Worm (Caenorhabditis elegans) whole organism, late embryonic: Measurements from ENCODE around the gene twk-46.
"Not testable (repeated sequence)": the region's sequence is repeated elsewhere in the genome, so short reads cannot be mapped to it uniquely, and the experiment has no call there.

Experiments used
- C08G9.2 ChIP-seq: sonication (generic microtip); optimal IDR thresholded peaks from 2 replicates; lab custom pipeline; 2016; ENCODE audit warnings: mild to moderate bottlenecking, missing genetic modification characterization, moderate library complexity, missing compliant biosample characterization
- F13H6.1 ChIP-seq: sonication (generic microtip); optimal IDR thresholded peaks from 2 replicates; lab custom pipeline; 2016; ENCODE audit warnings: missing genetic modification characterization, missing compliant biosample characterization
- K02D7.2 ChIP-seq: sonication (generic microtip); optimal IDR thresholded peaks from 2 replicates; lab custom pipeline; 2017; ENCODE audit warnings: mild to moderate bottlenecking, missing genetic modification characterization, missing compliant biosample characterization
- T23F11.4 ChIP-seq: fragments of 200-800 bp; sonication (Bioruptor generic); optimal IDR thresholded peaks from 2 replicates; lab custom pipeline; 2018; ENCODE audit warnings: mild to moderate bottlenecking, missing genetic modification characterization, missing compliant biosample characterization
- Y22D7AL.16 ChIP-seq: sonication (generic microtip); optimal IDR thresholded peaks from 2 replicates; lab custom pipeline; 2016; ENCODE audit warnings: missing genetic modification characterization, missing compliant biosample characterization
- ama-1 ChIP-seq: fragments of 150-350 bp; optimal IDR thresholded peaks from 2 replicates; lab custom pipeline; 2014
- ceh-22 ChIP-seq: sonication (generic microtip); optimal IDR thresholded peaks from 2 replicates; lab custom pipeline; 2017; ENCODE audit warnings: missing biosample characterization, missing genetic modification characterization
- ceh-45 ChIP-seq: fragments of 200-800 bp; sonication (Bioruptor generic); IDR thresholded peaks from 2 replicates; pipeline ENCODE4 v1.3.6; 2022; ENCODE audit warnings: missing genetic modification reagents, missing genetic modification characterization, missing compliant biosample characterization
- ceh-48 ChIP-seq: sonication (generic microtip); optimal IDR thresholded peaks from 2 replicates; lab custom pipeline; 2016; ENCODE audit warnings: missing genetic modification characterization, inconsistent platforms, missing compliant biosample characterization
- ets-4 ChIP-seq: sonication (generic microtip); optimal IDR thresholded peaks from 2 replicates; lab custom pipeline; 2016; ENCODE audit warnings: missing genetic modification characterization, missing compliant biosample characterization
- eyg-1 ChIP-seq: sonication (generic microtip); optimal IDR thresholded peaks from 2 replicates; lab custom pipeline; 2016; ENCODE audit warnings: missing genotype, missing genetic modification characterization, missing compliant biosample characterization
- fkh-6 ChIP-seq: sonication (generic microtip); optimal IDR thresholded peaks from 2 replicates; lab custom pipeline; 2016; ENCODE audit warnings: missing genetic modification characterization, missing compliant biosample characterization
- gmeb-2 ChIP-seq: sonication (generic microtip); optimal IDR thresholded peaks from 2 replicates; lab custom pipeline; 2016; ENCODE audit warnings: missing genetic modification characterization, inconsistent platforms, missing compliant biosample characterization
- hlh-13 ChIP-seq: fragments of 200-800 bp; sonication (Bioruptor generic); optimal IDR thresholded peaks from 2 replicates; lab custom pipeline; 2018; ENCODE audit warnings: mild to moderate bottlenecking, missing genetic modification characterization, missing compliant biosample characterization
- hlh-15 ChIP-seq: sonication (generic microtip); optimal IDR thresholded peaks from 2 replicates; lab custom pipeline; 2016; ENCODE audit warnings: missing genetic modification characterization, missing compliant biosample characterization
- hlh-30 ChIP-seq: sonication (generic microtip); optimal IDR thresholded peaks from 2 replicates; lab custom pipeline; 2017; ENCODE audit warnings: antibody characterized with exemption, missing genetic modification characterization, missing compliant biosample characterization; ENCODE audit not compliant: insufficient read depth
- hlh-8 ChIP-seq: sonication (generic microtip); optimal IDR thresholded peaks from 2 replicates; lab custom pipeline; 2016; ENCODE audit warnings: missing genotype, missing genetic modification characterization, missing compliant biosample characterization
- lim-6 ChIP-seq: sonication (generic microtip); optimal IDR thresholded peaks from 2 replicates; lab custom pipeline; 2016; ENCODE audit warnings: missing genetic modification characterization, missing compliant biosample characterization
- madf-2 ChIP-seq: sonication (generic microtip); optimal IDR thresholded peaks from 2 replicates; lab custom pipeline; 2017; ENCODE audit warnings: missing genetic modification characterization, missing compliant biosample characterization
- nhr-232 ChIP-seq: sonication (generic microtip); optimal IDR thresholded peaks from 2 replicates; lab custom pipeline; 2016; ENCODE audit warnings: missing genetic modification characterization, missing compliant biosample characterization
- npax-4 ChIP-seq: sonication (generic microtip); optimal IDR thresholded peaks from 2 replicates; lab custom pipeline; 2016; ENCODE audit warnings: missing genetic modification characterization, missing compliant biosample characterization
- pqm-1 ChIP-seq: sonication (generic microtip); optimal IDR thresholded peaks from 2 replicates; lab custom pipeline; 2016; ENCODE audit warnings: missing genetic modification characterization, missing compliant biosample characterization
- pros-1 ChIP-seq: fragments of 150-350 bp; optimal IDR thresholded peaks from 2 replicates; lab custom pipeline; 2014; ENCODE audit warnings: missing biosample characterization, missing genetic modification reagents, missing genetic modification characterization
- ref-2 ChIP-seq: sonication (generic microtip); optimal IDR thresholded peaks from 2 replicates; lab custom pipeline; 2016; ENCODE audit warnings: missing genetic modification characterization, missing compliant biosample characterization
- syd-9 ChIP-seq: sonication (generic microtip); optimal IDR thresholded peaks from 2 replicates; lab custom pipeline; 2016; ENCODE audit warnings: mild to moderate bottlenecking, missing genetic modification characterization, moderate library complexity, missing compliant biosample characterization
- ttx-3 ChIP-seq: sonication (generic microtip); optimal IDR thresholded peaks from 2 replicates; lab custom pipeline; 2016; ENCODE audit warnings: missing genetic modification reagents, missing genetic modification characterization, missing compliant biosample characterization
- unc-86 ChIP-seq: sonication (generic microtip); optimal IDR thresholded peaks from 2 replicates; lab custom pipeline; 2016; ENCODE audit warnings: missing genetic modification characterization, missing compliant biosample characterization
- zip-5 ChIP-seq: sonication (generic microtip); optimal IDR thresholded peaks from 2 replicates; lab custom pipeline; 2016; ENCODE audit warnings: missing genetic modification characterization, missing compliant biosample characterization

The twk-46 gene

ce11 chrV:19059873-19060272, at the start of gene twk-46:
Gene twk-46 (plus strand): TSS chrV:19060173.
- TF ChIP-seq syd-9 (tag; lab: Kevin White, UChicago) (no peak), madf-2 (tag; lab: Kevin White, UChicago) (no peak), ets-4 (tag; lab: Kevin White, UChicago) (no peak), gmeb-2 (no peak), K02D7.2 (tag; lab: Kevin White, UChicago) (no peak)

- no peak for TF ChIP-seq zip-5 (tag; lab: Kevin White, UChicago)
- no peak for TF ChIP-seq ama-1 (lab: Kevin White, UChicago)
- peak; percentile 45 for TF ChIP-seq ceh-48 (tag; lab: Kevin White, UChicago)
- TF ChIP-seq fkh-6, result no peak
- no peak for TF ChIP-seq gmeb-2
- TF ChIP-seq hlh-30, result no peak
- TF ChIP-seq pqm-1 (tag; lab: Kevin White, UChicago), result no peak
Measured at ce11 chrV:19010405-19010804, 49.6 kb upstream of the twk-46 start.

ce11 chrV:19013215-19013614, 46.8 kb upstream of the twk-46 start:
- no peak for TF ChIP-seq C08G9.2 (tag; lab: Kevin White, UChicago)
- TF ChIP-seq ttx-3 (tag; lab: Kevin White, UChicago), result no peak
- TF ChIP-seq npax-4 (tag; lab: Kevin White, UChicago), result no peak
- no peak for TF ChIP-seq ceh-45 (GFP tag; lab: Robert Waterston, UW)
- no peak for TF ChIP-seq hlh-30
- TF ChIP-seq Y22D7AL.16 (tag; lab: Kevin White, UChicago), result no peak

- not testable (repeated sequence) for TF ChIP-seq eyg-1, hlh-15, F13H6.1 (tag; lab: Kevin White, UChicago)
Measured at ce11 chrV:19014273-19014672, 45.7 kb upstream of the twk-46 start, which contains the start of gene Y39B6A.30. Gene Y39B6A.30 (plus strand): TSS chrV:19014573.

ce11 chrV:19019239-19019638, 40.7 kb upstream of the twk-46 start:
- TF ChIP-seq lim-6 (tag; lab: Kevin White, UChicago), result no peak
- TF ChIP-seq syd-9 (tag; lab: Kevin White, UChicago), result no peak
- no peak for TF ChIP-seq npax-4 (tag; lab: Kevin White, UChicago)
- TF ChIP-seq T23F11.4 (GFP tag; lab: Kevin White, UChicago), result no peak
- no peak for TF ChIP-seq Y22D7AL.16 (tag; lab: Kevin White, UChicago)
- TF ChIP-seq ceh-48 (tag; lab: Kevin White, UChicago), result peak; percentile 20
- no peak for TF ChIP-seq nhr-232 (tag; lab: Kevin White, UChicago)
- no peak for TF ChIP-seq ref-2 (tag; lab: Kevin White, UChicago)
- TF ChIP-seq unc-86, result no peak
- TF ChIP-seq, all 69 proteins: peak for 1

ce11 chrV:19024683-19025082, 35.3 kb upstream of the twk-46 start, which contains the start of gene Y39B6A.29:
Gene Y39B6A.29 (minus strand): TSS chrV:19024783.
- no peak for TF ChIP-seq ceh-22
- TF ChIP-seq pqm-1 (tag; lab: Kevin White, UChicago), result no peak

ce11 chrV:19026163-19026562, 33.8 kb upstream of the twk-46 start, which contains the start of gene Y39B6A.25:
Gene Y39B6A.25 (plus strand): TSS chrV:19026463.
- no peak for TF ChIP-seq hlh-8 (tag; lab: Kevin White, UChicago)
- TF ChIP-seq hlh-13 (GFP tag; lab: Kevin White, UChicago), result no peak
- no peak for TF ChIP-seq pros-1 (tag; lab: Kevin White, UChicago)
- TF ChIP-seq, all 69 proteins: peak for 0

ce11 chrV:19026757-19027156, 33.2 kb upstream of the twk-46 start:
- peak; percentile 52 for TF ChIP-seq ceh-48 (tag; lab: Kevin White, UChicago)
